Fruit fly (Drosophila melanogaster) whole organism, pupa: ENCODE results near the gene CG14110.

Experiments
- CG10348 ChIP-seq: fragments of 200-800 bp; sonication (Bioruptor generic); IDR thresholded peaks from 2 replicates; pipeline ENCODE4 v1.3.6; 2022; ENCODE audit warnings: missing biosample characterization, missing genetic modification characterization
- CG14655 ChIP-seq: fragments of 200-800 bp; sonication (Bioruptor generic); optimal IDR thresholded peaks from 3 replicates; lab custom pipeline; 2017; ENCODE audit warnings: mild to moderate bottlenecking, missing biosample characterization, missing genetic modification reagents, missing genetic modification characterization
- CG34367 ChIP-seq: fragments of 200-800 bp; sonication (Bioruptor generic); optimal IDR thresholded peaks from 2 replicates; lab custom pipeline; 2018; ENCODE audit warnings: missing biosample characterization, mild to moderate bottlenecking, missing genetic modification characterization
- CG4496 ChIP-seq: fragments of 200-800 bp; sonication (Bioruptor generic); IDR thresholded peaks from 3 replicates; pipeline ENCODE4 v1.3.6; 2022; ENCODE audit warnings: missing biosample characterization, missing genetic modification characterization
- CG8159 ChIP-seq: fragments of 200-800 bp; sonication (Bioruptor generic); optimal IDR thresholded peaks from 3 replicates; lab custom pipeline; 2018; ENCODE audit warnings: missing biosample characterization, mild to moderate bottlenecking, missing genetic modification characterization, moderate library complexity
- CG9948 ChIP-seq: fragments of 200-800 bp; sonication (Bioruptor generic); optimal IDR thresholded peaks from 2 replicates; lab custom pipeline; 2018; ENCODE audit warnings: missing biosample characterization, mild to moderate bottlenecking, missing genetic modification characterization, moderate library complexity
- D1 ChIP-seq: fragments of 200-800 bp; sonication (Bioruptor generic); optimal IDR thresholded peaks from 2 replicates; lab custom pipeline; 2018; ENCODE audit warnings: missing biosample characterization, mild to moderate bottlenecking, missing genetic modification characterization, moderate library complexity
- EcR ChIP-seq: fragments of 200-800 bp; sonication (Bioruptor generic); optimal IDR thresholded peaks from 3 replicates; lab custom pipeline; 2019; ENCODE audit warnings: missing biosample characterization, missing genetic modification characterization, mild to moderate bottlenecking, moderate library complexity, missing genetic modification reagents
- Ets98B ChIP-seq: fragments of 200-800 bp; sonication (Bioruptor generic); IDR thresholded peaks from 2 replicates; pipeline ENCODE4 v1.3.6; 2022; ENCODE audit warnings: missing biosample characterization, missing genetic modification characterization
- Pif1B ChIP-seq: fragments of 200-800 bp; sonication (Bioruptor generic); optimal IDR thresholded peaks from 3 replicates; lab custom pipeline; 2016; ENCODE audit warnings: missing biosample characterization, missing genetic modification characterization
- gl ChIP-seq: fragments of 200-800 bp; sonication (Bioruptor generic); optimal IDR thresholded peaks from 2 replicates; lab custom pipeline; 2018; ENCODE audit warnings: missing biosample characterization, mild to moderate bottlenecking, missing genetic modification characterization
- rn ChIP-seq: fragments of 200-800 bp; sonication (Bioruptor generic); IDR thresholded peaks from 2 replicates; pipeline ENCODE4 v1.3.6; 2022; ENCODE audit warnings: missing biosample characterization, missing genetic modification characterization

DNA sequence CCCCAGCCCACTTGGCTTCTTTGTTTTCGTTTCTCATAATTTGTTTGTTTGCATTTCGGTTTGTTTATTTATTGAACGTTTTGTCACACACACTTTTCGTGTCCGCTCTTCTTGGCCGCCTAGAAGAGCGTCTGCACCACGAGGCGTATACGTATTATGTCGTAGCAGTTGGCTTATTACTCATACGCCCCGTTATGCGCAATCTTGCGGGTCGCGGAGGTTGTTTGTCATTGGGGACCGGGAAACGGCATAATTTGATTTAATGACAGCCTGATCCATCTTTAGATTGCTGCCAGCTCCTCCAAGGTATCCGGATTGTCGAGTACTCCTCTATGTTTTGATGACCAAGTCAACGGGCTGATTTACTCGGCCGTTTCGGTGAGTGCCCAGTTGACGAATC, 35.6 kb downstream of the CG14110 start:
- TF ChIP-seq EcR (GFP tag; lab: Kevin White, UChicago) (no peak), gl (tag; lab: Kevin White, UChicago) (no peak), CG9948 (no peak), CG10348 (GFP tag; lab: Robert Waterston, UW) (no peak), Ets98B (GFP tag; lab: Robert Waterston, UW) (no peak), CG34367 (no peak), CG4496 (no peak), CG8159 (tag; lab: Kevin White, UChicago) (no peak), CG14655 (GFP tag; lab: Kevin White, UChicago) (no peak), D1 (no peak), Pif1B (no peak), rn (GFP tag; lab: Robert Waterston, UW) (no peak)
